Fruit fly (Drosophila melanogaster) whole organism, embryonic: ENCODE data around the gene CG31213.

Experiments used
- CG12104 ChIP-seq: fragments of 200-800 bp; sonication (Bioruptor generic); optimal IDR thresholded peaks from 3 replicates; lab custom pipeline; 2016; ENCODE audit warnings: missing biosample characterization, missing genetic modification characterization
- CG12769 ChIP-seq: fragments of 200-800 bp; sonication (Bioruptor generic); optimal IDR thresholded peaks from 2 replicates; lab custom pipeline; 2019; ENCODE audit warnings: missing biosample characterization, mild to moderate bottlenecking, missing genetic modification characterization, moderate library complexity
- CG13287 ChIP-seq: fragments of 200-800 bp; sonication (Bioruptor generic); IDR thresholded peaks from 2 replicates; pipeline ENCODE4 v1.3.6; 2022; ENCODE audit warnings: missing biosample characterization, missing genetic modification characterization; ENCODE audit not compliant: partially characterized antibody
- CG14860 ChIP-seq: fragments of 200-800 bp; sonication (Bioruptor generic); IDR thresholded peaks from 3 replicates; pipeline ENCODE4 v1.3.6; 2022; ENCODE audit warnings: missing biosample characterization, missing genetic modification characterization; ENCODE audit not compliant: partially characterized antibody
- CG15269 ChIP-seq: fragments of 200-800 bp; sonication (Bioruptor generic); optimal IDR thresholded peaks from 2 replicates; lab custom pipeline; 2018; ENCODE audit warnings: missing biosample characterization, mild to moderate bottlenecking, missing genetic modification characterization, moderate library complexity
- CG16779 ChIP-seq: fragments of 200-800 bp; sonication (Bioruptor generic); IDR thresholded peaks from 2 replicates; pipeline ENCODE4 v1.3.6; 2022; ENCODE audit warnings: missing biosample characterization, missing genetic modification characterization
- CG16815 ChIP-seq: fragments of 200-800 bp; sonication (Bioruptor generic); optimal IDR thresholded peaks from 3 replicates; lab custom pipeline; 2017; ENCODE audit warnings: missing biosample characterization, mild to moderate bottlenecking, missing genetic modification characterization
- CG18599 ChIP-seq: fragments of 200-800 bp; sonication (Bioruptor generic); optimal IDR thresholded peaks from 3 replicates; lab custom pipeline; 2017; ENCODE audit warnings: missing biosample characterization, missing genetic modification characterization, mild to moderate bottlenecking, moderate library complexity, missing genetic modification reagents
- CG18764 ChIP-seq: fragments of 200-800 bp; sonication (Bioruptor generic); optimal IDR thresholded peaks from 3 replicates; lab custom pipeline; 2016; ENCODE audit warnings: missing biosample characterization, missing genetic modification characterization
- CG2116 ChIP-seq: fragments of 200-800 bp; sonication (Bioruptor generic); optimal IDR thresholded peaks from 3 replicates; lab custom pipeline; 2018; ENCODE audit warnings: missing biosample characterization, mild to moderate bottlenecking, missing genetic modification characterization
- CG2199 ChIP-seq: fragments of 200-800 bp; sonication (Bioruptor generic); IDR thresholded peaks from 3 replicates; pipeline ENCODE4 v1.3.6; 2022; ENCODE audit warnings: missing biosample characterization, missing genetic modification characterization
- CG31224 ChIP-seq: fragments of 200-800 bp; sonication (Bioruptor generic); IDR thresholded peaks from 2 replicates; pipeline ENCODE4 v1.3.6; 2022; ENCODE audit warnings: missing biosample characterization, missing genetic modification characterization
- CG31388 ChIP-seq: fragments of 200-800 bp; sonication (Bioruptor generic); optimal IDR thresholded peaks from 2 replicates; lab custom pipeline; 2016; ENCODE audit warnings: missing biosample characterization, missing genetic modification characterization
- CG34376 ChIP-seq: fragments of 200-800 bp; sonication (Bioruptor generic); optimal IDR thresholded peaks from 2 replicates; lab custom pipeline; 2018; ENCODE audit warnings: missing biosample characterization, mild to moderate bottlenecking, missing genetic modification characterization
- CG42726 ChIP-seq: fragments of 200-800 bp; sonication (Bioruptor generic); IDR thresholded peaks from 2 replicates; pipeline ENCODE4 v1.3.6; 2022; ENCODE audit warnings: missing biosample characterization, missing genetic modification characterization; ENCODE audit not compliant: partially characterized antibody
- CG43689 ChIP-seq: fragments of 200-800 bp; sonication (Bioruptor generic); IDR thresholded peaks from 2 replicates; pipeline ENCODE4 v1.3.6; 2022; ENCODE audit warnings: missing biosample characterization, missing genetic modification characterization
- CG4707 ChIP-seq: fragments of 200-800 bp; sonication (Bioruptor generic); optimal IDR thresholded peaks from 2 replicates; lab custom pipeline; 2018; ENCODE audit warnings: missing biosample characterization, mild to moderate bottlenecking, missing genetic modification characterization, moderate library complexity
- CG4820 ChIP-seq: fragments of 200-800 bp; sonication (Bioruptor generic); optimal IDR thresholded peaks from 3 replicates; lab custom pipeline; 2016; ENCODE audit warnings: missing biosample characterization, missing genetic modification characterization
- CG8359 ChIP-seq: fragments of 200-800 bp; sonication (Bioruptor generic); optimal IDR thresholded peaks from 2 replicates; lab custom pipeline; 2017; ENCODE audit warnings: missing biosample characterization, mild to moderate bottlenecking, missing genetic modification characterization, borderline replicate concordance
- CHES-1-like ChIP-seq: fragments of 200-800 bp; sonication (Bioruptor generic); optimal IDR thresholded peaks from 2 replicates; lab custom pipeline; 2016; ENCODE audit warnings: missing biosample characterization, missing genetic modification characterization
- D ChIP-seq, 2 experiments: fragments of 200-800 bp in 1 of 2; fragments of >200 bp in 1 of 2; sonication (Bioruptor generic) in 1 of 2; optimal IDR thresholded peaks; 2 replicates in 1 of 2; 3 replicates in 1 of 2; lab custom pipeline; 2017; ENCODE audit warnings: mild to moderate bottlenecking in 1 of 2, missing biosample characterization in 1 of 2, missing genetic modification characterization in 1 of 2, missing genetic modification reagents in 1 of 2
- D19A ChIP-seq: fragments of 200-800 bp; optimal IDR thresholded peaks from 3 replicates; lab custom pipeline; 2019; ENCODE audit warnings: missing biosample characterization, mild to moderate bottlenecking, missing genetic modification characterization, moderate library complexity
- Deaf1 ChIP-seq: fragments of 200-800 bp; optimal IDR thresholded peaks from 3 replicates; lab custom pipeline; 2019; ENCODE audit warnings: missing biosample characterization, mild to moderate bottlenecking, missing genetic modification characterization, moderate library complexity
- Eip74EF ChIP-seq, 2 experiments: fragments of 200-800 bp in 1 of 2; fragments of >200 bp in 1 of 2; sonication (Bioruptor generic) in 1 of 2; optimal IDR thresholded peaks; 2 replicates each; lab custom pipeline; 2017 to 2019; ENCODE audit warnings: missing biosample characterization in 2 of 2, missing genetic modification characterization in 2 of 2, mild to moderate bottlenecking in 1 of 2, moderate library complexity in 1 of 2
- Elba2 ChIP-seq: fragments of 200-800 bp; sonication (Bioruptor generic); optimal IDR thresholded peaks from 3 replicates; lab custom pipeline; 2016; ENCODE audit warnings: missing biosample characterization, missing genetic modification characterization
- H15 ChIP-seq: fragments of 200-800 bp; sonication (Bioruptor generic); IDR thresholded peaks from 3 replicates; pipeline ENCODE4 v1.3.6; 2022; ENCODE audit warnings: missing biosample characterization, missing genetic modification characterization
- Lhr ChIP-seq: fragments of 200-800 bp; sonication (Bioruptor generic); optimal IDR thresholded peaks from 3 replicates; lab custom pipeline; 2017; ENCODE audit warnings: mild to moderate bottlenecking, missing biosample characterization, missing genetic modification reagents, missing genetic modification characterization
- Med ChIP-seq: fragments of 200-800 bp; sonication (Bioruptor generic); peaks from one replicate; lab custom pipeline; 2016; ENCODE audit warnings: missing biosample characterization, missing genetic modification characterization, mild to moderate bottlenecking, inconsistent platforms, moderate library complexity
- Nf-YC ChIP-seq: fragments of 200-800 bp; optimal IDR thresholded peaks from 3 replicates; lab custom pipeline; 2019; ENCODE audit warnings: missing biosample characterization, mild to moderate bottlenecking, missing genetic modification characterization, moderate library complexity
- Ptx1 ChIP-seq: fragments of 200-800 bp; sonication (Bioruptor generic); IDR thresholded peaks from 2 replicates; pipeline ENCODE4 v1.3.6; 2022; ENCODE audit warnings: missing biosample characterization, missing genetic modification characterization
- Trl ChIP-seq, 3 experiments: fragments of >200 bp in 2 of 3; fragments of 200-800 bp in 1 of 3; sonication (Bioruptor generic) in 1 of 3; optimal IDR thresholded peaks; 2 replicates in 1 of 3; 3 replicates in 2 of 3; lab custom pipeline; 2016 to 2017; ENCODE audit warnings: missing biosample characterization in 1 of 3, missing genetic modification characterization in 1 of 3
- bbx ChIP-seq: fragments of 200-800 bp; sonication (Bioruptor generic); IDR thresholded peaks from 2 replicates; pipeline ENCODE4 v1.3.6; 2022; ENCODE audit warnings: missing biosample characterization, missing genetic modification characterization; ENCODE audit not compliant: partially characterized antibody
- bowl ChIP-seq: fragments of 200-800 bp; sonication (Bioruptor generic); IDR thresholded peaks from 2 replicates; pipeline ENCODE4 v1.3.6; 2022; ENCODE audit warnings: missing biosample characterization, missing genetic modification characterization
- bsh ChIP-seq, 2 experiments: fragments of 200-800 bp; sonication (Bioruptor generic); optimal IDR thresholded peaks; 2 replicates each; lab custom pipeline; 2017 to 2018; ENCODE audit warnings: mild to moderate bottlenecking in 2 of 2, missing biosample characterization in 2 of 2, missing genetic modification characterization in 2 of 2, moderate library complexity in 1 of 2
- caup ChIP-seq: fragments of 200-800 bp; sonication (Bioruptor generic); optimal IDR thresholded peaks from 3 replicates; lab custom pipeline; 2017; ENCODE audit warnings: missing biosample characterization, mild to moderate bottlenecking, missing genetic modification characterization, moderate library complexity; ENCODE audit not compliant: severe bottlenecking
- danr ChIP-seq: fragments of 200-800 bp; sonication (Bioruptor generic); IDR thresholded peaks from 2 replicates; pipeline ENCODE4 v1.3.6; 2022; ENCODE audit warnings: missing biosample characterization, missing genetic modification characterization
- dysf ChIP-seq: fragments of 200-800 bp; sonication (Bioruptor generic); IDR thresholded peaks from 3 replicates; pipeline ENCODE4 v1.3.6; 2022; ENCODE audit warnings: missing biosample characterization, missing genetic modification characterization
- emc ChIP-seq: fragments of 200-800 bp; sonication (Bioruptor generic); optimal IDR thresholded peaks from 2 replicates; lab custom pipeline; 2016; ENCODE audit warnings: missing biosample characterization, missing genetic modification characterization
- en ChIP-seq: fragments of 200-800 bp; sonication (Bioruptor generic); optimal IDR thresholded peaks from 2 replicates; lab custom pipeline; 2016; ENCODE audit warnings: missing biosample characterization, missing genetic modification characterization
- kay ChIP-seq: fragments of 200-800 bp; sonication (Bioruptor generic); optimal IDR thresholded peaks from 2 replicates; lab custom pipeline; 2016; ENCODE audit warnings: missing biosample characterization, missing genetic modification characterization
- luna ChIP-seq: fragments of 200-800 bp; sonication (Bioruptor generic); optimal IDR thresholded peaks from 2 replicates; lab custom pipeline; 2016; ENCODE audit warnings: missing biosample characterization, missing genetic modification characterization
- maf-S ChIP-seq: fragments of 200-800 bp; sonication (Bioruptor generic); optimal IDR thresholded peaks from 2 replicates; lab custom pipeline; 2016; ENCODE audit warnings: missing biosample characterization, missing genetic modification characterization
- rib ChIP-seq: fragments of 200-800 bp; sonication (Bioruptor generic); IDR thresholded peaks from 2 replicates; pipeline ENCODE4 v1.3.6; 2022; ENCODE audit warnings: missing biosample characterization, missing genetic modification characterization
- sens ChIP-seq: fragments of 200-800 bp; sonication (Bioruptor generic); peaks from one replicate; lab custom pipeline; 2016; ENCODE audit warnings: missing biosample characterization, missing genetic modification characterization
- sob ChIP-seq: fragments of 200-800 bp; sonication (Bioruptor generic); IDR thresholded peaks from 2 replicates; pipeline ENCODE4 v1.3.6; 2022; ENCODE audit warnings: missing biosample characterization, missing genetic modification characterization
- sr ChIP-seq: fragments of 200-800 bp; sonication (Bioruptor generic); IDR thresholded peaks from 3 replicates; pipeline ENCODE4 v1.3.6; 2022; ENCODE audit warnings: missing biosample characterization, missing genetic modification characterization
- sug ChIP-seq: fragments of 200-800 bp; optimal IDR thresholded peaks from 2 replicates; lab custom pipeline; 2019; ENCODE audit warnings: missing biosample characterization, mild to moderate bottlenecking, missing genetic modification characterization, moderate library complexity
- twi ChIP-seq: fragments of 200-800 bp; optimal IDR thresholded peaks from 2 replicates; lab custom pipeline; 2019; ENCODE audit warnings: missing biosample characterization, mild to moderate bottlenecking, missing genetic modification characterization, moderate library complexity

Gene CG31213

dm6 chr3R:20007399-20008285 lies 34.9 kb downstream of the CG31213 start:
- TF ChIP-seq en (GFP tag; lab: Kevin White, UChicago) (no peak), CG14860 (GFP tag; lab: Robert Waterston, UW) (no peak), luna (GFP tag; lab: Kevin White, UChicago) (no peak), caup (GFP tag; lab: Kevin White, UChicago) (no peak), CG2199 (GFP tag; lab: Robert Waterston, UW) (no peak), Deaf1 (tag; lab: Kevin White, UChicago) (no peak), CG31224 (GFP tag; lab: Robert Waterston, UW) (no peak), kay (GFP tag; lab: Kevin White, UChicago) (no peak), bsh (GFP tag; optimal IDR thresholded peaks at IDR 0.05; lab: Kevin White, UChicago) (peak in 1 of 2 experiments; percentile 17), D19A (tag; lab: Kevin White, UChicago) (peak; percentile 55), rib (GFP tag; lab: Robert Waterston, UW) (no peak), CG4820 (no peak), D (optimal IDR thresholded peaks at IDR 0.05; lab: Kevin White, UChicago) (no peak), D (GFP tag; optimal IDR thresholded peaks at IDR 0.05; lab: Kevin White, UChicago) (no peak), Lhr (GFP tag; lab: Kevin White, UChicago) (no peak), twi (tag; lab: Kevin White, UChicago) (peak; percentile 61), CG42726 (no peak), emc (GFP tag; lab: Kevin White, UChicago) (no peak), danr (GFP tag; lab: Robert Waterston, UW) (no peak), CG16779 (GFP tag; lab: Robert Waterston, UW) (no peak), CHES-1-like (GFP tag; lab: Kevin White, UChicago) (no peak), maf-S (no peak), CG34376 (GFP tag; lab: Kevin White, UChicago) (no peak), Med (GFP tag; lab: Kevin White, UChicago) (peak; percentile 17), CG15269 (tag; lab: Kevin White, UChicago) (no peak), Elba2 (GFP tag; lab: Kevin White, UChicago) (peak; percentile 45), sens (GFP tag; lab: Kevin White, UChicago) (no peak), Trl (optimal IDR thresholded peaks at IDR 0.05; lab: Kevin White, UChicago) (peak; percentile 70 to 85), Trl (GFP tag; optimal IDR thresholded peaks at IDR 0.05; lab: Kevin White, UChicago) (no peak), CG43689 (GFP tag; lab: Robert Waterston, UW) (no peak), CG12769 (tag; lab: Kevin White, UChicago) (no peak), Ptx1 (GFP tag; lab: Robert Waterston, UW) (no peak), sr (GFP tag; lab: Robert Waterston, UW) (no peak), H15 (no peak), Eip74EF (GFP tag; optimal IDR thresholded peaks at IDR 0.05; lab: Kevin White, UChicago) (no peak), CG18764 (GFP tag; lab: Kevin White, UChicago) (no peak), dysf (GFP tag; lab: Robert Waterston, UW) (no peak), CG2116 (no peak), bowl (GFP tag; lab: Robert Waterston, UW) (no peak), CG13287 (no peak), CG4707 (no peak), CG18599 (GFP tag; lab: Kevin White, UChicago) (no peak), sug (tag; lab: Kevin White, UChicago) (no peak), Nf-YC (tag; lab: Kevin White, UChicago) (no peak), sob (GFP tag; lab: Robert Waterston, UW) (no peak), CG16815 (GFP tag; lab: Kevin White, UChicago) (no peak), bbx (GFP tag; lab: Robert Waterston, UW) (no peak), CG12104 (GFP tag; lab: Kevin White, UChicago) (no peak), CG8359 (GFP tag; lab: Kevin White, UChicago) (no peak), CG31388 (GFP tag; lab: Kevin White, UChicago) (no peak)
